Fruit fly (Drosophila melanogaster) whole organism, prepupa: ENCODE results near the gene CG14687.

Source experiments
- Blimp-1 ChIP-seq: fragments of 200-800 bp; sonication (Bioruptor generic); optimal IDR thresholded peaks from 3 replicates; lab custom pipeline; 2017; ENCODE audit warnings: missing biosample characterization, missing genetic modification characterization, mild to moderate bottlenecking, moderate library complexity, missing genetic modification reagents
- CG10669 ChIP-seq: fragments of 200-800 bp; sonication (Bioruptor generic); optimal IDR thresholded peaks from 3 replicates; lab custom pipeline; 2018; ENCODE audit warnings: missing biosample characterization, mild to moderate bottlenecking, missing genetic modification characterization, moderate library complexity
- CG11294 ChIP-seq: fragments of 200-800 bp; sonication (Bioruptor generic); IDR thresholded peaks from 2 replicates; pipeline ENCODE4 v1.3.6; 2022; ENCODE audit warnings: missing biosample characterization, missing genetic modification characterization
- CG11902 ChIP-seq: fragments of 200-800 bp; sonication (Bioruptor generic); optimal IDR thresholded peaks from 3 replicates; lab custom pipeline; 2016; ENCODE audit warnings: missing biosample characterization, missing genetic modification characterization
- CG15336 ChIP-seq: fragments of 200-800 bp; sonication (Bioruptor generic); IDR thresholded peaks from 2 replicates; pipeline ENCODE4 v1.3.6; 2022; ENCODE audit warnings: missing biosample characterization, missing genetic modification characterization
- CG1621 ChIP-seq: fragments of 200-800 bp; sonication (Bioruptor generic); optimal IDR thresholded peaks from 3 replicates; lab custom pipeline; 2018; ENCODE audit warnings: missing biosample characterization, mild to moderate bottlenecking, missing genetic modification characterization
- CG3032 ChIP-seq: fragments of 200-800 bp; optimal IDR thresholded peaks from 2 replicates; lab custom pipeline; 2019; ENCODE audit warnings: missing biosample characterization, mild to moderate bottlenecking, missing genetic modification characterization, moderate library complexity
- CG31627 ChIP-seq: fragments of 200-800 bp; sonication (Bioruptor generic); optimal IDR thresholded peaks from 3 replicates; lab custom pipeline; 2016; ENCODE audit warnings: missing biosample characterization, missing genetic modification characterization
- CG32006 ChIP-seq: fragments of 200-800 bp; sonication (Bioruptor generic); optimal IDR thresholded peaks from 3 replicates; lab custom pipeline; 2017; ENCODE audit warnings: missing biosample characterization, mild to moderate bottlenecking, missing genetic modification characterization
- CG3919 ChIP-seq: fragments of 200-800 bp; sonication (Bioruptor generic); optimal IDR thresholded peaks from 3 replicates; lab custom pipeline; 2016; ENCODE audit warnings: missing biosample characterization, missing genetic modification characterization
- CG6276 ChIP-seq: fragments of 200-800 bp; sonication (Bioruptor generic); optimal IDR thresholded peaks from 2 replicates; lab custom pipeline; 2017; ENCODE audit warnings: missing biosample characterization, mild to moderate bottlenecking, missing genetic modification characterization
- CG6854 ChIP-seq: fragments of 200-800 bp; sonication (Bioruptor generic); optimal IDR thresholded peaks from 2 replicates; lab custom pipeline; 2017; ENCODE audit warnings: missing biosample characterization, mild to moderate bottlenecking, missing genetic modification characterization
- CG7368 ChIP-seq: fragments of 200-800 bp; sonication (Bioruptor generic); optimal IDR thresholded peaks from 3 replicates; lab custom pipeline; 2016; ENCODE audit warnings: missing biosample characterization, missing genetic modification characterization
- CG8119 ChIP-seq: fragments of 200-800 bp; sonication (Bioruptor generic); IDR thresholded peaks from 3 replicates; pipeline ENCODE4 v1.3.6; 2022; ENCODE audit warnings: missing biosample characterization, missing genetic modification characterization
- CG8319 ChIP-seq: fragments of 200-800 bp; sonication (Bioruptor generic); optimal IDR thresholded peaks from 3 replicates; lab custom pipeline; 2016; ENCODE audit warnings: missing biosample characterization, missing genetic modification characterization
- CG8632 ChIP-seq: fragments of 200-800 bp; sonication (Bioruptor generic); optimal IDR thresholded peaks from 3 replicates; lab custom pipeline; 2016; ENCODE audit warnings: missing biosample characterization, missing genetic modification characterization
- CG9139 ChIP-seq: fragments of 200-800 bp; sonication (Bioruptor generic); optimal IDR thresholded peaks from 3 replicates; lab custom pipeline; 2017; ENCODE audit warnings: missing biosample characterization, mild to moderate bottlenecking, missing genetic modification characterization
- Eip75B ChIP-seq: fragments of 200-800 bp; sonication (Bioruptor generic); optimal IDR thresholded peaks from 3 replicates; lab custom pipeline; 2016; ENCODE audit warnings: missing biosample characterization, missing genetic modification characterization
- Eip78C ChIP-seq: fragments of 200-800 bp; sonication (Bioruptor generic); peaks from one replicate; lab custom pipeline; 2016; ENCODE audit warnings: missing biosample characterization, missing genetic modification characterization
- Eip93F ChIP-seq: fragments of 200-800 bp; sonication (Bioruptor generic); optimal IDR thresholded peaks from 2 replicates; lab custom pipeline; 2016; ENCODE audit warnings: missing biosample characterization, mild to moderate bottlenecking, missing genetic modification characterization
- Ets21C ChIP-seq: fragments of 200-800 bp; sonication (Bioruptor generic); optimal IDR thresholded peaks from 3 replicates; lab custom pipeline; 2016; ENCODE audit warnings: missing biosample characterization, missing genetic modification characterization
- Gug ChIP-seq: fragments of 200-800 bp; sonication (Bioruptor generic); IDR thresholded peaks from 2 replicates; pipeline ENCODE4 v1.3.6; 2022; ENCODE audit warnings: missing biosample characterization, missing genetic modification characterization
- Hr38 ChIP-seq: sonication (Bioruptor generic); optimal IDR thresholded peaks from 2 replicates; lab custom pipeline; 2016; ENCODE audit warnings: missing biosample characterization, missing genetic modification characterization
- Hr39 ChIP-seq: fragments of 200-800 bp; sonication (Bioruptor generic); optimal IDR thresholded peaks from 2 replicates; lab custom pipeline; 2016; ENCODE audit warnings: missing biosample characterization, missing genetic modification characterization
- Hr4 ChIP-seq: fragments of 200-800 bp; sonication (Bioruptor generic); optimal IDR thresholded peaks from 3 replicates; lab custom pipeline; 2016; ENCODE audit warnings: missing biosample characterization, missing genetic modification characterization
- Met ChIP-seq: fragments of 200-800 bp; sonication (Bioruptor generic); optimal IDR thresholded peaks from 3 replicates; lab custom pipeline; 2016; ENCODE audit warnings: missing biosample characterization, missing genetic modification characterization
- Smox ChIP-seq: fragments of 200-800 bp; sonication (Bioruptor generic); optimal IDR thresholded peaks from 3 replicates; lab custom pipeline; 2016; ENCODE audit warnings: missing biosample characterization, missing genetic modification characterization
- achi ChIP-seq: fragments of 200-800 bp; sonication (Bioruptor generic); optimal IDR thresholded peaks from 3 replicates; lab custom pipeline; 2016; ENCODE audit warnings: missing biosample characterization, missing genetic modification characterization
- acj6 ChIP-seq: fragments of 200-800 bp; sonication (Bioruptor generic); optimal IDR thresholded peaks from 3 replicates; lab custom pipeline; 2016; ENCODE audit warnings: missing biosample characterization, missing genetic modification characterization
- cyc ChIP-seq: fragments of 200-800 bp; sonication (Bioruptor generic); optimal IDR thresholded peaks from 3 replicates; lab custom pipeline; 2016; ENCODE audit warnings: missing biosample characterization, missing genetic modification characterization
- dsx ChIP-seq: fragments of 200-800 bp; optimal IDR thresholded peaks from 3 replicates; lab custom pipeline; 2019; ENCODE audit warnings: missing biosample characterization, mild to moderate bottlenecking, missing genetic modification characterization, moderate library complexity; ENCODE audit not compliant: poor library complexity, severe bottlenecking
- eg ChIP-seq: fragments of 200-800 bp; sonication (Bioruptor generic); IDR thresholded peaks from 3 replicates; pipeline ENCODE4 v1.3.6; 2022; ENCODE audit warnings: missing biosample characterization, missing genetic modification characterization
- esn ChIP-seq: fragments of 200-800 bp; sonication (Bioruptor generic); optimal IDR thresholded peaks from 2 replicates; lab custom pipeline; 2016; ENCODE audit warnings: missing biosample characterization, mild to moderate bottlenecking, missing genetic modification characterization, moderate library complexity
- fd85E ChIP-seq: fragments of 200-800 bp; sonication (Bioruptor generic); optimal IDR thresholded peaks from 3 replicates; lab custom pipeline; 2016; ENCODE audit warnings: missing biosample characterization, missing genetic modification characterization
- fkh ChIP-seq: fragments of 200-800 bp; sonication (Bioruptor generic); optimal IDR thresholded peaks from 3 replicates; lab custom pipeline; 2017; ENCODE audit warnings: missing biosample characterization, mild to moderate bottlenecking, missing genetic modification characterization, moderate library complexity
- lz ChIP-seq: fragments of 200-800 bp; sonication (Bioruptor generic); optimal IDR thresholded peaks from 3 replicates; lab custom pipeline; 2016; ENCODE audit warnings: missing biosample characterization, missing genetic modification characterization
- pdm3 ChIP-seq: fragments of 200-800 bp; sonication (Bioruptor generic); optimal IDR thresholded peaks from 3 replicates; lab custom pipeline; 2016; ENCODE audit warnings: missing biosample characterization, missing genetic modification characterization
- salr ChIP-seq, 2 experiments: fragments of 200-800 bp; sonication (Bioruptor generic); optimal IDR thresholded peaks; 3 replicates each; lab custom pipeline; 2016 to 2018; ENCODE audit warnings: missing biosample characterization in 2 of 2, missing genetic modification characterization in 2 of 2, mild to moderate bottlenecking in 1 of 2
- spab ChIP-seq: fragments of 200-800 bp; sonication (Bioruptor generic); optimal IDR thresholded peaks from 2 replicates; lab custom pipeline; 2017; ENCODE audit warnings: missing biosample characterization, mild to moderate bottlenecking, missing genetic modification characterization, missing genetic modification reagents
- svp ChIP-seq: fragments of 200-800 bp; sonication (Bioruptor generic); peaks from one replicate; lab custom pipeline; 2016; ENCODE audit warnings: missing biosample characterization, missing genetic modification characterization
- topi ChIP-seq: fragments of 200-800 bp; sonication (Bioruptor generic); optimal IDR thresholded peaks from 3 replicates; lab custom pipeline; 2016; ENCODE audit warnings: missing biosample characterization, missing genetic modification characterization
- vri ChIP-seq: fragments of 200-800 bp; sonication (Bioruptor generic); optimal IDR thresholded peaks from 3 replicates; lab custom pipeline; 2016; ENCODE audit warnings: missing biosample characterization, mild to moderate bottlenecking, missing genetic modification characterization

The CG14687 gene

DNA sequence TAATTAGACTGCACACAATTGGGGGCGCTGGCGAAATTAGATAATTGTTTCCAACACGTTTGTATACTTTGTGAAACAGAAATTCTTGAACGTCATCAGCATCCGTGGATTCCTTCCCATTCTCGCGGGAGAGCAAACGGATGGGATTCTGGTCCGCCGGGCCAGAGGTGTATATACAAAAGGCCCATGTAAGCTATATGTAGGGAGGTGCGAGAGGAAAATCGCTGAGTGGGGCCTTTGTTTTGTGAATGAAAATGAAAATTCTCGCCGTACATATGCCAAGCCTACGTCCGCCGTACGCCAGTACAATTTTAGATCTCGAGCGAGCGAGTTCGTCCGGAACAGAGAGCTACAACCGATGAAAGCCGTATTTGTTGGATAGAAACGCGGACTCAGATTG lies at the start of gene CG14687:
TSS of gene CG14687 (plus strand) at position 301 of the 400 bp plus-strand sequence.
- TF ChIP-seq topi (GFP tag; lab: Kevin White, UChicago) (no peak), Gug (no peak), dsx (no peak), esn (GFP tag; lab: Kevin White, UChicago) (no peak), CG1621 (tag; lab: Kevin White, UChicago) (no peak), lz (GFP tag; lab: Kevin White, UChicago) (no peak)

DNA sequence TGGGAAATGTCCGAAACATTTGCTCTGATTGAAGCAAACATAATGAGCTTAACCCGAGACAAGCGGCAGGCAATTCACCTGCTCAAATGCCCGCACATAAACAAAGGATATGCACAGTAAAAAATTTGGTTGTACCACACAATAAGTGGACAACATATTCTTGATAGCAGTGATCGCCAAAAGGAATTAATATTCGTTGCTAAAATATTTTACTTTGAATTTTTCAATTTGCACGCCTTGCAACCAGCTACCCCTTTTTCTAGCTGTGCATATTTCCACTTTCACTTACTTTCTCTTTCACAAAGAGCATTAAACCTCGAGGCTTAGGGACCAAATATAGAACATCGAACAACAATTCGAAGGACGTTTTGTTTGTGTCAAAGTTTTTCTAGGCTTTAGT lies 45.1 kb upstream of the CG14687 start:
- TF ChIP-seq CG32006 (GFP tag; lab: Kevin White, UChicago) = peak; percentile 9
- TF ChIP-seq Blimp-1 (GFP tag; lab: Kevin White, UChicago) = no peak
- no peak for TF ChIP-seq Gug
- TF ChIP-seq cyc = no peak
- TF ChIP-seq topi (GFP tag; lab: Kevin White, UChicago) = no peak
- no peak for TF ChIP-seq dsx
- TF ChIP-seq Hr39 = peak; percentile 10
- TF ChIP-seq Smox (GFP tag; lab: Kevin White, UChicago) = no peak
- no peak for TF ChIP-seq CG11902
- TF ChIP-seq CG3919 (GFP tag; lab: Kevin White, UChicago) = no peak
- TF ChIP-seq svp (GFP tag; lab: Kevin White, UChicago) = peak; percentile 42
- TF ChIP-seq fd85E (GFP tag; lab: Kevin White, UChicago) = no peak
- no peak for TF ChIP-seq CG11294
- TF ChIP-seq Hr4 = no peak
- no peak for TF ChIP-seq Hr38 (GFP tag; lab: Kevin White, UChicago)
- no peak for TF ChIP-seq Eip78C
- no peak for TF ChIP-seq fkh (GFP tag; lab: Kevin White, UChicago)
- TF ChIP-seq Eip93F = no peak

DNA sequence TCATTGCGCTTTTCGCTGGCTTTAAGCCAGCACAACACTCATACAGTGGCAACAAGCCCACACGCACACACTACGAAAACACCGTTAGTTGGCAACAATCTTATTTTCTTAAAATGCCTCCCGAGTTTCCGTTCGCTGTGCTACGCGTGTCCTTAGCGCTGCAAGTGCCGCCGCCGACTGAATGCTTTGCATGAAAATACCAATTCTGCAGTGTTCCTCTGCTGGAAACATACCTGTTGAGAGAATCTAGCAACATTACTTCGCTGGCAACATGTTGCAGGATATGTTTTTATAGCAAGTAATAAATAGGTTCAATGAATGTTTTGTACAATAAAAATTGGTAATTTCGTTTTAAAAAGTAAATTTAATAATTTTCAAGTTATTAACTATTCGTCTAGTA lies 41.6 kb upstream of the CG14687 start, which contains the start of gene TkR86C:
TSS of gene TkR86C (minus strand) at position 168 of the 400 bp plus-strand sequence.
- no peak for TF ChIP-seq CG8632 (GFP tag; lab: Kevin White, UChicago)
- TF ChIP-seq salr (GFP tag; optimal IDR thresholded peaks at IDR 0.05; lab: Kevin White, UChicago) = no peak
- TF ChIP-seq vri = no peak
- no peak for TF ChIP-seq CG32006 (GFP tag; lab: Kevin White, UChicago)
- TF ChIP-seq Ets21C (GFP tag; lab: Kevin White, UChicago) = no peak
- TF ChIP-seq Eip93F = no peak
- TF ChIP-seq Eip75B (GFP tag; lab: Kevin White, UChicago) = no peak
- TF ChIP-seq CG31627 = no peak
- no peak for TF ChIP-seq CG7368 (GFP tag; lab: Kevin White, UChicago)
- no peak for TF ChIP-seq acj6 (GFP tag; lab: Kevin White, UChicago)
- TF ChIP-seq svp (GFP tag; lab: Kevin White, UChicago) = no peak
- no peak for TF ChIP-seq Met (GFP tag; lab: Kevin White, UChicago)
- TF ChIP-seq pdm3 = no peak

DNA sequence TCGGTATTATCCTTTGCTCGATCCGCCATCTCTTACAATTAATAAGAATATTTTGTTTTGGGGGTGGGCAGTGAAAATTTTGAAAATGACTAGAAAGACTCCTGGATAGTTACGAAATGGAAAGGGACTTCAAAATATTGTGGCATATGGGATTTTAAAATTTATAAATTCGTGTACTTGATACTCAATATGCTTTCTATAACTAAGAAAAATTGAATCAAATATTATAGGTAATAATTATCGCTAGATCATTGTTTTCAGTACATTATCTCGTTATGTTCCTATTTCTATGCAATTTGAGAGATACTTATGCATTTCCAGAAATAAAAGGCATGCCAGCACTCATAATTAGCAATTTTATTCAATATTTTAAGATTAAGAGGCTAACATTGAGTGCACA lies 37.2 kb upstream of the CG14687 start, which contains the start of gene CG14691:
TSS of gene CG14691 (minus strand) at position 101 of the 400 bp plus-strand sequence.
- TF ChIP-seq CG32006 (GFP tag; lab: Kevin White, UChicago) (no peak), CG8119 (no peak), esn (GFP tag; lab: Kevin White, UChicago) (no peak), CG8319 (GFP tag; lab: Kevin White, UChicago) (no peak), CG15336 (GFP tag; lab: Robert Waterston, UW) (no peak)

DNA sequence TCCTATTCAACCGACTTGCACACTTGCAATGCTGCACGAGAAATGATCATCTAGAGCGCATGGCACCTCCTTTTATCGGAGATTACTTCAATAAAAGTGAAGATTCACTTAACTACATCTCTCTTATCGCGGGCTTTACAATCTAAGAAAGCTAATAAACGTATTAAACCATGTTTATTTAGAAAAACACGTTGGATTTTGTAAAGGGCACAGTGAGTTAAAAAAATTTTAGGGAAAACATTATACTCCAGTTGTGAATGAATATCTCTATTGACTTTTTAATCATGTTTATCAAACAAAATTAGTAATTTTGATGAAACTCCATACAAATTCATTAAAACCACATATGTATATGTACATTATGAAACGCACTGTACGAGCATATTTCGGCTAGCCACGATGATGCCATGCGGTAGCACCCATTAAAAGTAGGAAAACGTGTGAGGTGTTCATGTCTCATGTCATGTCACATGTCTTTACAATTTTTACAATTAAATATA lies 33.3 kb upstream of the CG14687 start, which contains the start of gene CG31272:
TSS of gene CG31272 (minus strand) at position 51 of the 500 bp plus-strand sequence.
- TF ChIP-seq CG10669 (GFP tag; lab: Kevin White, UChicago) (no peak), spab (GFP tag; lab: Kevin White, UChicago) (no peak), acj6 (GFP tag; lab: Kevin White, UChicago) (no peak), CG9139 (GFP tag; lab: Kevin White, UChicago) (no peak), achi (GFP tag; lab: Kevin White, UChicago) (no peak), CG6854 (GFP tag; lab: Kevin White, UChicago) (no peak), CG15336 (GFP tag; lab: Robert Waterston, UW) (no peak), CG3032 (no peak), CG1621 (tag; lab: Kevin White, UChicago) (no peak), Eip78C (no peak), Hr38 (GFP tag; lab: Kevin White, UChicago) (no peak), cyc (no peak), CG7368 (GFP tag; lab: Kevin White, UChicago) (no peak), Gug (no peak), CG11294 (no peak), CG6276 (GFP tag; lab: Kevin White, UChicago) (no peak), eg (GFP tag; lab: Robert Waterston, UW) (no peak)
